Worm (Caenorhabditis elegans) whole organism, L4 larva: Measurements from ENCODE around the gene rpn-1.

Source experiments
- F26F4.8 ChIP-seq: fragments of 200-800 bp; sonication (Bioruptor generic); conservative IDR thresholded peaks from 2 replicates; pipeline ENCODE4 v1.3.6; 2022; ENCODE audit warnings: missing genetic modification characterization, missing compliant biosample characterization
- F37D6.2 ChIP-seq: sonication (generic microtip); optimal IDR thresholded peaks from 2 replicates; lab custom pipeline; 2016; ENCODE audit warnings: mild to moderate bottlenecking, missing genetic modification characterization, missing compliant biosample characterization
- F44E2.7 ChIP-seq: fragments of 200-800 bp; sonication (Bioruptor generic); IDR thresholded peaks from 2 replicates; pipeline ENCODE4 v2.1.2; 2022; ENCODE audit warnings: missing genetic modification characterization, missing compliant biosample characterization
- F49E8.2 ChIP-seq: sonication (generic microtip); optimal IDR thresholded peaks from 2 replicates; lab custom pipeline; 2016; ENCODE audit warnings: missing compliant biosample characterization, mild to moderate bottlenecking, missing genetic modification characterization, borderline replicate concordance
- aha-1 ChIP-seq: fragments of 150-350 bp; peaks from one replicate; lab custom pipeline; 2014; ENCODE audit warnings: missing biosample characterization, missing genetic modification characterization
- arid-1 ChIP-seq: fragments of 200-800 bp; sonication (Bioruptor generic); conservative IDR thresholded peaks from 2 replicates; pipeline ENCODE4 v1.3.6; 2022; ENCODE audit warnings: missing genetic modification reagents, missing genetic modification characterization, missing compliant biosample characterization
- ceh-32 ChIP-seq: sonication (generic microtip); optimal IDR thresholded peaks from 2 replicates; lab custom pipeline; 2016; ENCODE audit warnings: mild to moderate bottlenecking, missing genetic modification characterization, missing compliant biosample characterization; ENCODE audit not compliant: poor library complexity
- cey-2 ChIP-seq: sonication (generic microtip); optimal IDR thresholded peaks from 3 replicates; lab custom pipeline; 2017; ENCODE audit warnings: missing genetic modification characterization, mild to moderate bottlenecking, missing compliant biosample characterization, antibody characterized with exemption, borderline replicate concordance; ENCODE audit not compliant: insufficient read depth
- ctbp-1 ChIP-seq: fragments of 200-800 bp; sonication (Bioruptor generic); IDR thresholded peaks from 2 replicates; pipeline ENCODE4 v1.3.6; 2022; ENCODE audit warnings: missing genetic modification reagents, missing genetic modification characterization, missing compliant biosample characterization
- daf-12 ChIP-seq: fragments of 150-350 bp; optimal IDR thresholded peaks from 2 replicates; lab custom pipeline; 2014; ENCODE audit warnings: missing biosample characterization, missing genetic modification reagents, missing genetic modification characterization
- daf-16 ChIP-seq, 3 experiments: sonication (generic microtip); optimal IDR thresholded peaks; 2 replicates each; lab custom pipeline; 2016 to 2017; ENCODE audit warnings: missing genetic modification characterization in 3 of 3, missing genetic modification reagents in 3 of 3, mild to moderate bottlenecking in 2 of 3, missing compliant biosample characterization in 2 of 3, missing biosample characterization in 1 of 3, moderate library complexity in 1 of 3
- dmd-8 ChIP-seq: fragments of 200-800 bp; sonication (Bioruptor generic); IDR thresholded peaks from 2 replicates; pipeline ENCODE4 v1.3.6; 2022; ENCODE audit warnings: missing genetic modification characterization, missing compliant biosample characterization
- dmd-9 ChIP-seq: fragments of 200-800 bp; sonication (Bioruptor generic); IDR thresholded peaks from 2 replicates; pipeline ENCODE4 v1.3.6; 2022; ENCODE audit warnings: missing genetic modification reagents, missing genetic modification characterization, missing compliant biosample characterization
- egl-43 ChIP-seq: fragments of 200-800 bp; sonication (Bioruptor generic); IDR thresholded peaks from 2 replicates; pipeline ENCODE4 v1.3.6; 2022; ENCODE audit warnings: missing genetic modification reagents, missing genetic modification characterization, missing compliant biosample characterization
- fkh-10 ChIP-seq: fragments of 150-350 bp; optimal IDR thresholded peaks from 2 replicates; lab custom pipeline; 2014; ENCODE audit warnings: missing biosample characterization, missing genetic modification reagents, missing genetic modification characterization
- hif-1 ChIP-seq, 2 experiments: sonication (generic microtip); optimal IDR thresholded peaks; 2 replicates each; lab custom pipeline; 2016 to 2017; ENCODE audit warnings: missing compliant biosample characterization in 2 of 2, missing genetic modification characterization in 2 of 2, missing genetic modification reagents in 2 of 2, missing genotype in 2 of 2, mild to moderate bottlenecking in 1 of 2
- hlh-30 ChIP-seq: sonication (generic microtip); optimal IDR thresholded peaks from 2 replicates; lab custom pipeline; 2017; ENCODE audit warnings: antibody characterized with exemption, mild to moderate bottlenecking, missing genetic modification characterization, missing compliant biosample characterization; ENCODE audit not compliant: insufficient read depth
- hmg-1.1 ChIP-seq: fragments of 200-800 bp; sonication (Bioruptor generic); IDR thresholded peaks from 2 replicates; pipeline ENCODE4 v1.3.6; 2022; ENCODE audit warnings: missing genetic modification reagents, missing genetic modification characterization, missing compliant biosample characterization
- lim-7 ChIP-seq: fragments of 200-800 bp; sonication (Bioruptor generic); IDR thresholded peaks from 2 replicates; pipeline ENCODE4 v1.3.6; 2022; ENCODE audit warnings: missing genetic modification characterization, missing compliant biosample characterization
- lin-13 ChIP-seq: fragments of 150-350 bp; optimal IDR thresholded peaks from 2 replicates; lab custom pipeline; 2014; ENCODE audit warnings: missing biosample characterization, missing genetic modification reagents, missing genetic modification characterization
- lin-15B ChIP-seq: fragments of 150-350 bp; sonication (generic microtip); optimal IDR thresholded peaks from 3 replicates; lab custom pipeline; 2014; ENCODE audit warnings: missing biosample characterization, missing genetic modification characterization
- lin-29 ChIP-seq: fragments of 200-800 bp; sonication (Bioruptor generic); IDR thresholded peaks from 2 replicates; pipeline ENCODE4 v1.3.6; 2022; ENCODE audit warnings: missing genetic modification reagents, missing genetic modification characterization, missing compliant biosample characterization
- lin-38 ChIP-seq: fragments of 200-800 bp; sonication (Bioruptor generic); IDR thresholded peaks from 2 replicates; pipeline ENCODE4 v1.3.6; 2022; ENCODE audit warnings: missing genetic modification reagents, missing genetic modification characterization, missing compliant biosample characterization
- lsy-2 ChIP-seq, 2 experiments: fragments of 150-350 bp in 1 of 2; sonication (generic microtip) in 1 of 2; optimal IDR thresholded peaks; 2 replicates each; lab custom pipeline; 2014 to 2017; ENCODE audit warnings: missing biosample characterization in 2 of 2, missing genetic modification characterization in 2 of 2
- madf-5 ChIP-seq, 2 experiments: fragments of 200-800 bp; sonication (Bioruptor generic); IDR thresholded peaks; 2 replicates each; pipeline ENCODE4 v1.3.6; 2022; ENCODE audit warnings: missing compliant biosample characterization in 2 of 2, missing genetic modification characterization in 2 of 2
- mxl-2 ChIP-seq: fragments of 200-800 bp; sonication (Bioruptor generic); conservative IDR thresholded peaks from 2 replicates; pipeline ENCODE4 v1.3.6; 2022; ENCODE audit warnings: missing genetic modification reagents, missing genetic modification characterization, missing compliant biosample characterization
- nhr-102 ChIP-seq: sonication (generic microtip); optimal IDR thresholded peaks from 2 replicates; lab custom pipeline; 2016; ENCODE audit warnings: mild to moderate bottlenecking, missing genetic modification characterization, moderate library complexity, missing compliant biosample characterization
- nhr-237 ChIP-seq: sonication (generic microtip); optimal IDR thresholded peaks from 2 replicates; lab custom pipeline; 2017; ENCODE audit warnings: missing biosample characterization, missing genetic modification characterization
- nhr-42 ChIP-seq: fragments of 200-800 bp; sonication (Bioruptor generic); IDR thresholded peaks from 2 replicates; pipeline ENCODE4 v1.3.6; 2022; ENCODE audit warnings: missing genetic modification characterization, missing compliant biosample characterization
- nhr-48 ChIP-seq: sonication (generic microtip); optimal IDR thresholded peaks from 2 replicates; lab custom pipeline; 2016; ENCODE audit warnings: mild to moderate bottlenecking, missing genetic modification characterization, missing compliant biosample characterization
- nhr-6 ChIP-seq: fragments of 150-350 bp; optimal IDR thresholded peaks from 2 replicates; lab custom pipeline; 2014; ENCODE audit warnings: missing biosample characterization, missing genetic modification characterization
- nhr-77 ChIP-seq: fragments of 150-350 bp; optimal IDR thresholded peaks from 2 replicates; lab custom pipeline; 2014; ENCODE audit warnings: missing biosample characterization, missing genetic modification characterization
- pha-4 ChIP-seq, 2 experiments: fragments of 150-350 bp in 1 of 2; fragments of 200-800 bp in 1 of 2; sonication (Bioruptor generic) in 1 of 2; IDR thresholded peaks in 1 of 2; optimal IDR thresholded peaks in 1 of 2; 2 replicates each; pipeline versions ENCODE4 v1.3.6 to Lab custom; 2014 to 2022; ENCODE audit warnings: missing genetic modification characterization in 2 of 2, missing genetic modification reagents in 2 of 2, missing biosample characterization in 1 of 2, missing compliant biosample characterization in 1 of 2
- set-16 ChIP-seq: fragments of 200-800 bp; sonication (Bioruptor generic); IDR thresholded peaks from 2 replicates; pipeline ENCODE4 v1.3.6; 2022; ENCODE audit warnings: missing genetic modification reagents, missing genetic modification characterization, missing compliant biosample characterization
- skn-1 ChIP-seq: fragments of 150-350 bp; optimal IDR thresholded peaks from 2 replicates; lab custom pipeline; 2014; ENCODE audit warnings: missing biosample characterization, missing genetic modification characterization
- snpc-1.2 ChIP-seq: fragments of 200-800 bp; sonication (Bioruptor generic); IDR thresholded peaks from 2 replicates; pipeline ENCODE4 v1.3.6; 2022; ENCODE audit warnings: missing genetic modification reagents, missing genetic modification characterization, missing compliant biosample characterization
- tag-97 ChIP-seq: fragments of 200-800 bp; sonication (Bioruptor generic); IDR thresholded peaks from 2 replicates; pipeline ENCODE4 v1.3.6; 2022; ENCODE audit warnings: missing genetic modification characterization, missing compliant biosample characterization
- unc-62 ChIP-seq, 3 experiments: fragments of 150-350 bp in 1 of 3; sonication (generic microtip); optimal IDR thresholded peaks in 2 of 3; peaks in 1 of 3; 1 replicate in 1 of 3; 2 replicates in 2 of 3; lab custom pipeline; 2014 to 2017; ENCODE audit warnings: missing biosample characterization in 3 of 3, missing genetic modification characterization in 3 of 3, missing genetic modification reagents in 3 of 3, missing genotype in 1 of 3
- vab-7 ChIP-seq: fragments of 200-800 bp; sonication (Bioruptor generic); IDR thresholded peaks from 2 replicates; pipeline ENCODE4 v1.3.6; 2022; ENCODE audit warnings: missing genetic modification reagents, missing genetic modification characterization, missing compliant biosample characterization
- zag-1 ChIP-seq: fragments of 150-350 bp; optimal IDR thresholded peaks from 2 replicates; lab custom pipeline; 2014; ENCODE audit warnings: missing biosample characterization, missing genetic modification characterization
- zfp-2 ChIP-seq: sonication (generic microtip); optimal IDR thresholded peaks from 2 replicates; lab custom pipeline; 2016; ENCODE audit warnings: mild to moderate bottlenecking, missing genetic modification characterization, missing compliant biosample characterization

rpn-1 gene

ce11 chrIV:6919318-6919717 lies 9.6 kb upstream of the rpn-1 start, which contains the start of gene ruvb-2 (continued):
- TF ChIP-seq lin-38 (GFP tag; lab: Robert Waterston, UW) = peak; percentile 84
- TF ChIP-seq skn-1 (tag; lab: Kevin White, UChicago) = no peak
- no peak for TF ChIP-seq mxl-2 (GFP tag; lab: Robert Waterston, UW)
- TF ChIP-seq zag-1 = no peak
- peak in 1 of 2 experiments; percentile 91 for TF ChIP-seq unc-62 (GFP tag; optimal IDR thresholded peaks at IDR 0.05 in 1 of 2; lab: Kevin White, UChicago)
- TF ChIP-seq unc-62 (tag; optimal IDR thresholded peaks at IDR 0.05; lab: Kevin White, UChicago) = no peak
- peak in 1 of 2 experiments; percentile 60 for TF ChIP-seq hif-1 (tag; optimal IDR thresholded peaks at IDR 0.05; lab: Kevin White, UChicago)
- TF ChIP-seq F26F4.8 (GFP tag; lab: Robert Waterston, UW) = no peak
- TF ChIP-seq dmd-9 (GFP tag; lab: Robert Waterston, UW) = 0 out of 2 replicates have a peak, but pooled peaks have one; percentile 11
- TF ChIP-seq lsy-2 (tag; optimal IDR thresholded peaks at IDR 0.05; lab: Kevin White, UChicago) = peak; percentile 6 to 93
- TF ChIP-seq nhr-102 (tag; lab: Kevin White, UChicago) = peak; percentile 72
- TF ChIP-seq hlh-30 = peak; percentile 92
- TF ChIP-seq zfp-2 (tag; lab: Kevin White, UChicago) = peak; percentile 21
- no peak for TF ChIP-seq dmd-8 (GFP tag; lab: Robert Waterston, UW)
- TF ChIP-seq lin-15B (tag; lab: Kevin White, UChicago) = peak; percentile 32
- no peak for TF ChIP-seq egl-43
- TF ChIP-seq fkh-10 (GFP tag; lab: Kevin White, UChicago) = peak; percentile 46
- TF ChIP-seq cey-2 (tag; lab: Kevin White, UChicago) = no peak
- TF ChIP-seq lin-13 (GFP tag; lab: Kevin White, UChicago) = peak; percentile 65
- no peak for TF ChIP-seq nhr-237 (tag; lab: Kevin White, UChicago)
- peak; percentile 66 for TF ChIP-seq F37D6.2 (tag; lab: Kevin White, UChicago)
- no peak for TF ChIP-seq tag-97 (GFP tag; lab: Robert Waterston, UW)
- TF ChIP-seq arid-1 = peak; percentile 52; the same call in 1 of the 2 replicates
- peak; percentile 33; the same call in 1 of the 2 replicates for TF ChIP-seq nhr-42
- peak; percentile 57; the same call in 1 of the 2 replicates for TF ChIP-seq ctbp-1 (GFP tag; lab: Robert Waterston, UW)
- TF ChIP-seq nhr-6 (tag; lab: Kevin White, UChicago) = peak; percentile 81
- TF ChIP-seq aha-1 (tag; lab: Kevin White, UChicago) = peak; percentile 97
- TF ChIP-seq nhr-77 (tag; lab: Kevin White, UChicago) = peak; percentile 77
- TF ChIP-seq nhr-48 = peak; percentile 26

- TF ChIP-seq lin-38 (GFP tag; lab: Robert Waterston, UW) (0 out of 2 replicates have a peak, but pooled peaks have one; percentile 24), hif-1 (tag; optimal IDR thresholded peaks at IDR 0.05; lab: Kevin White, UChicago) (no peak)
These were observed 7.1 kb upstream of the rpn-1 start for ce11 chrIV:6916831-6917230.

ce11 chrIV:6914161-6914585 lies 4.5 kb upstream of the rpn-1 start:
- TF ChIP-seq set-16 (GFP tag; lab: Robert Waterston, UW) = peak; percentile 40
- 0 out of 2 replicates have a peak, but pooled peaks have one; percentile 31 for TF ChIP-seq vab-7 (GFP tag; lab: Robert Waterston, UW)
- peak; percentile 56 for TF ChIP-seq lin-38 (GFP tag; lab: Robert Waterston, UW)
- peak; percentile 88 for TF ChIP-seq snpc-1.2 (GFP tag; lab: Robert Waterston, UW)
- peak; percentile 21 for TF ChIP-seq F49E8.2 (tag; lab: Kevin White, UChicago)
- 0 out of 2 replicates have a peak, but pooled peaks have one; percentile 21 for TF ChIP-seq arid-1
- peak; percentile 47; the same call in 1 of the 2 replicates for TF ChIP-seq ctbp-1 (GFP tag; lab: Robert Waterston, UW)

- TF ChIP-seq lsy-2 (tag; optimal IDR thresholded peaks at IDR 0.05; lab: Kevin White, UChicago) (peak in 1 of 2 experiments; percentile 15), daf-16 (GFP tag; optimal IDR thresholded peaks at IDR 0.05; lab: Kevin White, UChicago) (no peak), daf-16 (tag; optimal IDR thresholded peaks at IDR 0.05; lab: Kevin White, UChicago) (no peak), madf-5 (GFP tag; IDR thresholded peaks at IDR 0.05; lab: Robert Waterston, UW) (no peak), F44E2.7 (GFP tag; lab: Robert Waterston, UW) (no peak), hmg-1.1 (no peak), lin-29 (GFP tag; lab: Robert Waterston, UW) (no peak), pha-4 (GFP tag; IDR thresholded peaks at IDR 0.05; lab: Robert Waterston, UW) (0 out of 2 replicates have a peak, but pooled peaks have one; percentile 35), pha-4 (tag; optimal IDR thresholded peaks at IDR 0.05; lab: Kevin White, UChicago) (no peak), lim-7 (GFP tag; lab: Robert Waterston, UW) (no peak), ceh-32 (no peak), nhr-6 (tag; lab: Kevin White, UChicago) (no peak), daf-12 (no peak)
These were observed 3.3 kb upstream of the rpn-1 start, which contains the start of gene T22D1.3 for ce11 chrIV:6912851-6913588. TSS of gene T22D1.3 (plus strand) at chrIV:6913538.
